Worm (Caenorhabditis elegans): ENCODE measurements around the gene F11G11.13.

DNA sequence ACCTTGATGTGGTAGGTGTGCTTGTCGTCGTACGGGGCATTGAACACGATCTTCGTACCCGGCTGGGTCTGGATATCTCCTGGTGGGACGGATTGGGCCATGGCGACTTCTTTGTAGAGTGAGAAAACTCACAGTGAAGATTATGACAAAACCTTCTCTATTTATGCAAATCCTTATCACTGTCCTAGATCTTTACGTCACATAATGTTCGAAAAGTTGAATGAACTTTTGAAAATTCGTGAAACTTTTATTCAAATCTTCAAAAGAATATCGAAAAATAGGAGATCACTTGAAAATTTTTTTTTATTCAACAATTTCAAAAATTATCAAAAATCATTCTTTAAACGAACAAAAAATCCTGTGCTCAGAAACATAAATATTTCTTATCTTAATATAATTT, 16.6 kb upstream of the F11G11.13 start, which contains the start of gene msp-33:
- TF ChIP-seq ceh-83 (GFP tag; optimal IDR thresholded peaks at IDR 0.05) (no peak), snpc-4 (tag; optimal IDR thresholded peaks at IDR 0.05) (no peak), nhr-237 (tag; optimal IDR thresholded peaks at IDR 0.05) (no peak), ztf-11 (tag; optimal IDR thresholded peaks at IDR 0.05) (no peak), nhr-28 (tag; optimal IDR thresholded peaks at IDR 0.05) (no peak), lsy-2 (tag; optimal IDR thresholded peaks at IDR 0.05) (no peak), mep-1 (tag; optimal IDR thresholded peaks at IDR 0.05) (no peak), nhr-12 (tag; optimal IDR thresholded peaks at IDR 0.05) (no peak)
